Fruit fly (Drosophila melanogaster) S2 (cell line): Measurements from ENCODE around the gene Qsox4.

Source experiments
- CG8478 ChIP-seq: fragments of >200 bp; optimal IDR thresholded peaks from 2 replicates; lab custom pipeline; 2018
- CTCF ChIP-seq, 2 experiments: fragments of >200 bp; optimal IDR thresholded peaks; 2 replicates each; lab custom pipeline; 2018

dm6 chr3R:23737676-23738574 is 35.4 kb downstream of the Qsox4 start:
- TF ChIP-seq CG8478 (lab: Kevin White, UChicago) (no peak), CTCF (optimal IDR thresholded peaks at IDR 0.05; lab: Kevin White, UChicago) (no peak)
